Fruit fly (Drosophila melanogaster) whole organism, adult: Measurements from ENCODE around the gene mtsh.

Experiments
- CG11617 ChIP-seq: fragments of 200-800 bp; sonication (Bioruptor generic); optimal IDR thresholded peaks from 2 replicates; lab custom pipeline; 2017; ENCODE audit warnings: mild to moderate bottlenecking, missing biosample characterization, missing genetic modification reagents, missing genetic modification characterization
- CG12768 ChIP-seq: fragments of 200-800 bp; sonication (Bioruptor generic); optimal IDR thresholded peaks from 2 replicates; lab custom pipeline; 2017; ENCODE audit warnings: missing biosample characterization, missing genetic modification characterization, mild to moderate bottlenecking, moderate library complexity, missing genetic modification reagents
- CG14711 ChIP-seq: fragments of 200-800 bp; sonication (Bioruptor generic); optimal IDR thresholded peaks from 2 replicates; lab custom pipeline; 2018; ENCODE audit warnings: missing biosample characterization, mild to moderate bottlenecking, missing genetic modification characterization, moderate library complexity
- CG1620 ChIP-seq: fragments of 200-800 bp; sonication (Bioruptor generic); optimal IDR thresholded peaks from 2 replicates; lab custom pipeline; 2016; ENCODE audit warnings: missing biosample characterization, missing genetic modification characterization
- CG33017 ChIP-seq: fragments of 200-800 bp; sonication (Bioruptor generic); optimal IDR thresholded peaks from 2 replicates; lab custom pipeline; 2018; ENCODE audit warnings: missing biosample characterization, mild to moderate bottlenecking, missing genetic modification characterization, moderate library complexity
- CG5204 ChIP-seq: fragments of 200-800 bp; sonication (Bioruptor generic); optimal IDR thresholded peaks from 2 replicates; lab custom pipeline; 2016; ENCODE audit warnings: missing biosample characterization, missing genetic modification characterization
- CG7045 ChIP-seq: fragments of 200-800 bp; sonication (Bioruptor generic); optimal IDR thresholded peaks from 2 replicates; lab custom pipeline; 2017; ENCODE audit warnings: missing biosample characterization, mild to moderate bottlenecking, missing genetic modification characterization
- CG7101 ChIP-seq: fragments of 200-800 bp; sonication (Bioruptor generic); optimal IDR thresholded peaks from 2 replicates; lab custom pipeline; 2018; ENCODE audit warnings: missing biosample characterization, mild to moderate bottlenecking, missing genetic modification characterization, moderate library complexity
- Clk ChIP-seq: fragments of 200-800 bp; sonication (Bioruptor generic); optimal IDR thresholded peaks from 2 replicates; lab custom pipeline; 2017; ENCODE audit warnings: missing biosample characterization, missing genetic modification characterization
- Crg-1 ChIP-seq: fragments of 200-800 bp; sonication (Bioruptor generic); optimal IDR thresholded peaks from 2 replicates; lab custom pipeline; 2016; ENCODE audit warnings: missing biosample characterization, missing genetic modification characterization
- Hr96 ChIP-seq: fragments of 200-800 bp; sonication (Bioruptor generic); optimal IDR thresholded peaks from 2 replicates; lab custom pipeline; 2016; ENCODE audit warnings: missing biosample characterization, missing genetic modification characterization
- Mnt ChIP-seq: fragments of 200-800 bp; sonication (Bioruptor generic); optimal IDR thresholded peaks from 2 replicates; lab custom pipeline; 2016; ENCODE audit warnings: missing biosample characterization, mild to moderate bottlenecking, missing genetic modification characterization
- bab1 ChIP-seq: fragments of 200-800 bp; sonication (Bioruptor generic); optimal IDR thresholded peaks from 3 replicates; lab custom pipeline; 2019; ENCODE audit warnings: missing biosample characterization, mild to moderate bottlenecking, missing genetic modification characterization, moderate library complexity
- cic ChIP-seq: fragments of 200-800 bp; sonication (Bioruptor generic); optimal IDR thresholded peaks from 2 replicates; lab custom pipeline; 2017; ENCODE audit warnings: missing biosample characterization, mild to moderate bottlenecking, missing genetic modification characterization, moderate library complexity
- cnc ChIP-seq, 2 experiments: fragments of >200 bp; optimal IDR thresholded peaks; 2 replicates each; lab custom pipeline; 2017
- kay ChIP-seq: fragments of 200-800 bp; sonication (Bioruptor generic); peaks from one replicate; lab custom pipeline; 2016; ENCODE audit warnings: missing biosample characterization, missing genetic modification characterization, borderline replicate concordance
- ovo ChIP-seq: fragments of 200-800 bp; sonication (Bioruptor generic); optimal IDR thresholded peaks from 2 replicates; lab custom pipeline; 2016; ENCODE audit warnings: missing biosample characterization, missing genetic modification characterization
- pad ChIP-seq: fragments of 200-800 bp; sonication (Bioruptor generic); optimal IDR thresholded peaks from 3 replicates; lab custom pipeline; 2017; ENCODE audit warnings: missing biosample characterization, missing genetic modification characterization, mild to moderate bottlenecking, moderate library complexity, missing genetic modification reagents
- tj ChIP-seq: fragments of 200-800 bp; sonication (Bioruptor generic); optimal IDR thresholded peaks from 3 replicates; lab custom pipeline; 2017; ENCODE audit warnings: missing biosample characterization, mild to moderate bottlenecking, missing genetic modification characterization, moderate library complexity
- toe ChIP-seq: fragments of 200-800 bp; sonication (Bioruptor generic); optimal IDR thresholded peaks from 2 replicates; lab custom pipeline; 2016; ENCODE audit warnings: missing biosample characterization, missing genetic modification characterization

The mtsh gene

DNA sequence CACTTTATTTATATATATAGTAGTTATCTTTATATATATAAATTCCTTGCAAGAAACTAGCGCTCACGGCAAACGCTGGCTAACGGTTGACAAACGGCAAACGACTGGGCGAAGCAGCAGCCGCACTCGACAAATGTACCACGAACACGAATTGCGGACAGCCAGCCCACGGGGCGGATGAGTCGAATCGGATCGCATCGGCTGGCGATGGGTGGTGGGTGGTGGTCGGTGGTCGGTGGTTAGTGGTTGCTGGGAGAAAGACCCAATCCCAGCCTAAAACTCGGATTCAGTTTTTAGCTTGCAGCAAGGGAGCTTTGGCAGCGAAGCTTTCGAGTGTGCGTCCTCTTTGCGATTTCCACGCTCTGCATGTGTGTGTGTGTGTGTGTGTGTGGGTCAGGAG, 5.4 kb upstream of the mtsh start, which contains the start of gene CG7781:
CG7781 (minus strand) TSS at position 260 of the 400 bp plus-strand sequence.
- TF ChIP-seq cic (GFP tag; lab: Kevin White, UChicago) = peak; percentile 34
- peak; percentile 59 for TF ChIP-seq CG12768 (GFP tag; lab: Kevin White, UChicago)
- no peak for TF ChIP-seq ovo

DNA sequence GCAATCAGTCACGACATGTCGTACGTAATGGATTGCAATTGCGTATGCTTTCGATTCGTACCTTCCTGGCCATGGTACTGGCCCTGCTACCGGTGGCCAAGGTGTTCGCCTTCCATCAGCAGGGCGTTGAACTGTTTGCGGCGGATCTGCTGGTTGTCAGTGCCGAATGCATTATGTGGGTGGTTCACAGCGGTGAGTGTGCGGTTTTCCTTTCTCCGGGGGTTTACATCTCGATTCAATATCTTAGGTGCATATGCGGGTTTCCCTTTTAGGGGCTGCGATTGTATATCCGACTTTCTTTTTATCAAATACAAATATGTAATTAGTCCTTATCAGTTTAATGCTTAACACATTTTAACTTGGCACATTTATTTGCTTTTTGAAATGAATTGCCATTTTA, 8.0 kb downstream of the mtsh start:
- no peak for TF ChIP-seq cic (GFP tag; lab: Kevin White, UChicago)

DNA sequence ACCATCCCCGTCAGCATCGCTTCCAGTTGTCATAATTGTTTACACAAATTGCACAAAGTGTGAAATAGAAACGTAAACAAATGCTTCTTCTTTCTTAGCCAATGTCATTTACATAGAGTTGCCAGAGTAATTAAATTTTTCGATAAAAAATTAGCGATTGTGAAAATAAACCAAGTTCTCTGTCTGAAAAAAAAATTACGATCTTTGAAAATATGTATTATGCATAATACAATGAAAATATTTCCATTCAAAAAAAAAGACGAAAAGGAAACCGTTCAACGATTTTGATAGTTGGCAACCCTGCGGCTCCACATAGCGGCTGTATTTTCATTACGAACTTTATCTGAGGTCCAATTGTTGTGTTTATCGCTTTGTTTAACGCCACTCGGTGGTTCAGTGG, 8.6 kb downstream of the mtsh start, which contains the start of the genes CG7810 and CG7806:
CG7810 (minus strand) TSS at position 105 of the 400 bp plus-strand sequence.
CG7806 (plus strand) TSS at position 309 of the 400 bp plus-strand sequence.
- TF ChIP-seq toe (GFP tag; lab: Kevin White, UChicago) = no peak
- peak; percentile 71 for TF ChIP-seq tj (GFP tag; lab: Kevin White, UChicago)
- peak; percentile 52 for TF ChIP-seq ovo
- TF ChIP-seq Crg-1 (GFP tag; lab: Kevin White, UChicago) = peak; percentile 78
- peak; percentile 86 for TF ChIP-seq CG12768 (GFP tag; lab: Kevin White, UChicago)
- peak; percentile 83 for TF ChIP-seq CG7045
- peak; percentile 43 for TF ChIP-seq pad
- peak; percentile 78 for TF ChIP-seq Mnt
- TF ChIP-seq CG14711 = peak; percentile 98
- TF ChIP-seq Clk = peak; percentile 48
- peak; percentile 92 for TF ChIP-seq CG33017 (tag; lab: Kevin White, UChicago)
- TF ChIP-seq CG5204 (GFP tag; lab: Kevin White, UChicago) = no peak
- TF ChIP-seq CG7101 (tag; lab: Kevin White, UChicago) = peak; percentile 92
- peak; percentile 80 for TF ChIP-seq CG1620 (GFP tag; lab: Kevin White, UChicago)
- peak; percentile 91 for TF ChIP-seq bab1 (GFP tag; lab: Kevin White, UChicago)
- TF ChIP-seq cic (GFP tag; lab: Kevin White, UChicago) = peak; percentile 75
- no peak for TF ChIP-seq Hr96 (GFP tag; lab: Kevin White, UChicago)
- TF ChIP-seq kay (GFP tag; lab: Kevin White, UChicago) = no peak
- peak; percentile 93 for TF ChIP-seq CG11617 (GFP tag; lab: Kevin White, UChicago)
- TF ChIP-seq cnc (optimal IDR thresholded peaks at IDR 0.05; lab: Kevin White, UChicago) = no peak

DNA sequence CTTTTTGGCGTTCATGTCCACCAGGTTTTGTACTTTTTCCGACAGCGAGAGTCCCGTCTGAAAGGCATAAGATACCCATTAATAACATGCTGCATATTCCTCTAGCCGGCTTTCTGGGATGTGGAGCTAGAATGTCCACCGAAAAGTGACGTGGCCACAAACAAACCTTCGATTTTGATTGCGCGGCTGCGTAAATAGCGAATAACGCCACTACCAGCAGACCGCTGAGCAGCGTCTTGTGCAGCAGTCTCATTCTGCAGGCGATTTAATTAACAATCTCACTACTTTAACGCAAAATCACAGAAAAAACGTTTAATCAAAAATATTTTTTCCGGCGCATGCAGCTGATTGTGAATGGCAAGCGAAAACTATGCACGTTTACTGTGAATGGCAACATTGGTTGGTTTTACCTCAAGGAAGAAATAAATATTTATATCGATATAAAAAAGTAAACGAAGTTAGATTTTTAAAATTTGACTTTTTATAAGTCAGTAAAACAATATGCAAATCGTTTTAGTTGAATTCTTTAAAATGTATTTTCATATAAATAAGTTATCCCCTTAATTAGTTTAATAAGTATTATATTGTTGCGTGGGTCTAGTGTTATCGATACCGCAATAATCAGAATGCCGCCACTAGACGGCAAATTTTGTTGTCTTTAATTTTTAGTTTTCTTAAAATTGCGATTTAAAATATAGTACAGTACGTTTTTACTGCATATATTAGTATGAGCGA, 11.7 kb downstream of the mtsh start, which contains the start of the genes Ostgamma and Mettl14:
Ostgamma (minus strand) TSS at position 376 of the 735 bp plus-strand sequence.
Mettl14 (plus strand) TSS at position 611 of the 735 bp plus-strand sequence.
- TF ChIP-seq pad (no peak), kay (GFP tag; lab: Kevin White, UChicago) (no peak), ovo (no peak), CG12768 (GFP tag; lab: Kevin White, UChicago) (no peak), CG11617 (GFP tag; lab: Kevin White, UChicago) (peak; percentile 20), cnc (optimal IDR thresholded peaks at IDR 0.05; lab: Kevin White, UChicago) (no peak), cic (GFP tag; lab: Kevin White, UChicago) (no peak), CG7045 (no peak), CG14711 (peak; percentile 64), CG1620 (GFP tag; lab: Kevin White, UChicago) (no peak), tj (GFP tag; lab: Kevin White, UChicago) (no peak), Crg-1 (GFP tag; lab: Kevin White, UChicago) (no peak), Hr96 (GFP tag; lab: Kevin White, UChicago) (no peak), Mnt (peak; percentile 40), CG33017 (tag; lab: Kevin White, UChicago) (no peak), CG5204 (GFP tag; lab: Kevin White, UChicago) (no peak), CG7101 (tag; lab: Kevin White, UChicago) (peak; percentile 39), bab1 (GFP tag; lab: Kevin White, UChicago) (peak; percentile 41), Clk (no peak), toe (GFP tag; lab: Kevin White, UChicago) (no peak)

DNA sequence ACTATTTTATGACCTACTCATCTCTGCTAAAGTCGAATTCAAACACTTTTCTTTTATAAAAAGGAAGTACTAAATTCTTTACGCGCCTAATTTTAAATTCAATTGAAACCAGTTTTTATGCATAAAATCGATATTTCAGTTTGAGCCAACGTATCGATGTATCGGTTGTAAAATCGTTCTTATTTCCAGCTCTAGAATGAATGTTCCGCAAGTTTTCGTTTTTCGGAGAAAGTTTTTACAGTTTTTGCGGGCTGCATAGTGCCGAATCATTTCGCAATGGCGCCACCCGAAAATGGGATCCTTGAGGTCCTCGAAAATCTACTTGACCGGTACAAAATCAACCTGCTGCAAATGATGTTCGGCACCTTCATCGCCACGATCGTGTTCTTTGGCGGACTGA, 14.3 kb downstream of the mtsh start, which contains the start of gene CG7840:
CG7840 (plus strand) TSS at position 178 of the 400 bp plus-strand sequence.
- TF ChIP-seq Clk (no peak), pad (no peak), CG5204 (GFP tag; lab: Kevin White, UChicago) (no peak), CG33017 (tag; lab: Kevin White, UChicago) (no peak), Mnt (no peak), CG1620 (GFP tag; lab: Kevin White, UChicago) (no peak), ovo (no peak), cic (GFP tag; lab: Kevin White, UChicago) (no peak), CG7045 (no peak), kay (GFP tag; lab: Kevin White, UChicago) (no peak), CG11617 (GFP tag; lab: Kevin White, UChicago) (no peak), CG14711 (no peak), CG7101 (tag; lab: Kevin White, UChicago) (no peak), Crg-1 (GFP tag; lab: Kevin White, UChicago) (no peak), tj (GFP tag; lab: Kevin White, UChicago) (no peak)

DNA sequence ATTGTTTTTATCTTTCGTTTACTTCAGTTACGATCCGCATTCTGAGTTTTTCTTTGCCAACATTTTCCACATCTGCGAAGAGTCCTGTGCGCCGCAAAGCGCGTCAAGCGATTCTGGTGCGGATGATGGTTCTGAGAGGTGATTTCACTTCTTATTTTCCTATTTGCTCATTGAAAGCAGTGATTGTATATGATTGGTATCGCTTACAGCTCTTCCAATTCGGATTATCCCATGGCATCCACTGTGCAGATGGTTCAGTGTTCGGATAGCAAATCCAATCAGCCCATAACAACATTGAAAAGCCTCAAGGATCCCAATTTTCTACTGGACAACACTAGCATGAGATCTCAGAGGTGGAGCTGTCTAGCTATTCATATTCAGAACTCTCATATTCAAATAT, 15.1 kb downstream of the mtsh start:
- TF ChIP-seq CG1620 (GFP tag; lab: Kevin White, UChicago) (no peak), pad (no peak), bab1 (GFP tag; lab: Kevin White, UChicago) (no peak), Clk (no peak), kay (GFP tag; lab: Kevin White, UChicago) (no peak), CG12768 (GFP tag; lab: Kevin White, UChicago) (no peak), ovo (no peak), CG33017 (tag; lab: Kevin White, UChicago) (no peak), Mnt (no peak), tj (GFP tag; lab: Kevin White, UChicago) (no peak), cnc (optimal IDR thresholded peaks at IDR 0.05; lab: Kevin White, UChicago) (no peak)
